Fruit fly (Drosophila melanogaster): ENCODE measurements around the gene Cpr65Ax1.
"Not testable (repeated sequence)": the region's sequence is repeated elsewhere in the genome, so short reads cannot be mapped to it uniquely, and the experiment has no call there.

Gene Cpr65Ax1

DNA sequence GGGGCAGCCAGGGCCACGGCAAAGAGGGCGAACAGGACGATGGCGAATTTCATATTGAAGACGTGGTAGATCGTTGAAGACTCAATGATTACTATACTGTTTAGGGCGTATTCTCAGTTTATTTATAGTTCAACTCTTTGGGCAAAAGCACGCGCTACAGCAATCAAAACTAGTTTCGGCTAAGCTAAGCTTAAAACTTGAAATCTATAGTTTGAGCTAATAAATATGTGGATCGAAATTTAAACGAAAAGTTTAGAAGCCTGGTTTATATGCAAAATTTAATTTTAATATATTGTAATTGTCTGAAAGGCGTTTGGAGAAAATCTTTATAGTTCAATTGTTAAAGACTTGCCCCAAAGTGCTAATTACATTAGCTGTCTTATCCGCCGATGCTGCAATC lies at the start of gene Cpr65Ax1:
Gene Cpr65Ax1, minus strand, starts transcription at position 101 of the 400 bp plus-strand sequence.
- TF ChIP-seq Myc (optimal IDR thresholded peaks at IDR 0.05); CG32264 (GFP tag; optimal IDR thresholded peaks at IDR 0.05); CrebA (GFP tag; optimal IDR thresholded peaks at IDR 0.05; ENCODE audit: borderline replicate concordance): not testable (repeated sequence)

dm6 chr3L:6193556-6194114 lies 45.8 kb upstream of the Cpr65Ax1 start:
- no peak for TF ChIP-seq dsf (GFP tag; optimal IDR thresholded peaks at IDR 0.05; ENCODE audit: borderline replicate concordance)
- TF ChIP-seq psq (GFP tag; optimal IDR thresholded peaks at IDR 0.05): no peak
- no peak for TF ChIP-seq OdsH (GFP tag; optimal IDR thresholded peaks at IDR 0.05)
- TF ChIP-seq lola (GFP tag; optimal IDR thresholded peaks at IDR 0.05): no peak
- TF ChIP-seq tai (GFP tag; optimal IDR thresholded peaks at IDR 0.05): no peak
- TF ChIP-seq Dif (GFP tag; optimal IDR thresholded peaks at IDR 0.05; ENCODE audit: partially characterized antibody): no peak
- no peak for TF ChIP-seq fru (GFP tag; optimal IDR thresholded peaks at IDR 0.05)
- TF ChIP-seq usp (GFP tag; optimal IDR thresholded peaks at IDR 0.05): no peak
- no peak for TF ChIP-seq Vsx2 (GFP tag; optimal IDR thresholded peaks at IDR 0.05; ENCODE audit: partially characterized antibody)
- no peak for TF ChIP-seq dmrt93B (GFP tag; optimal IDR thresholded peaks at IDR 0.05)
- TF ChIP-seq GATAd (GFP tag; optimal IDR thresholded peaks at IDR 0.05): no peak
- no peak for TF ChIP-seq N (GFP tag; optimal IDR thresholded peaks at IDR 0.05)
- TF ChIP-seq Myc (optimal IDR thresholded peaks at IDR 0.05): no peak
- no peak for TF ChIP-seq CrebA (GFP tag; optimal IDR thresholded peaks at IDR 0.05; ENCODE audit: borderline replicate concordance)
- TF ChIP-seq Jra (GFP tag; optimal IDR thresholded peaks at IDR 0.05): no peak

DNA sequence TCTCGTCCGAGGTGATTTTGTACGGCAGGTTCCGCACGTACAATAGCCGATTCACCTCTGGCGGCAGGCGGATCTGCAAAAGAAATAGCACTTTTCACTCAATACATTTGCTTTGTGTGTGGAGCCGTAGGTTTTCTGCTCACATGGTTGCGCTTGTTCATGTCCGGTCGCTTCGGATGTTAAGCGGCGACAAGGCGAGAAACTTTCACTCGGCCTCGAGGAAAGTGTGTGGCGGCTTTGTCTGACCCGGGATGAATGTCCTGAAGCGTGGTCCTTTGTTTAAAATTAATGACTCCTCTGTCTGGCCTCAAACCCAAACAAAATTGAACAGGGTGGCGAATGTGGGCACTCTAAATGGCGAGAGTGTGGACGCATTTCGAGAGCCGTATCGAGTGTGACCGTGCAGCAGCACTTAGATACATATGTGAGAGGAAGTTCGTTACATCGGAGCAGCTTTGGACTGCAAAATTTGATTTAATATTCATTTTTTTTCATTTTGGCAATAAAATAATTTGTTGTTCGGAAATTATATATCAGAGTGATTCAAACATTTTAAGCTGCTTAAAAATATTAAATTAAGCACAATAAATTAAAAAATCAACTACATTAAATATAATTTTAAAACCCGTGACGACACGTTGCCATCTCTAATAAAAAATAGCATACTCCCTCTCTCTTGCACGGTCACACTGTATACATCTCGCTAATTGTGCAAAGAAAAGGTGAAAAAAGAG lies 45.2 kb upstream of the Cpr65Ax1 start, which contains the start of the genes Sf3b6 and Tnpo:
Gene Sf3b6, minus strand, starts transcription at position 358 of the 734 bp plus-strand sequence.
Gene Tnpo, plus strand, starts transcription at position 659 of the 734 bp plus-strand sequence.
- TF ChIP-seq dmrt93B (GFP tag; optimal IDR thresholded peaks at IDR 0.05): peak; percentile 84
- peak; percentile 83 for TF ChIP-seq psq (GFP tag; optimal IDR thresholded peaks at IDR 0.05)
- peak; percentile 88 for TF ChIP-seq woc (GFP tag; optimal IDR thresholded peaks at IDR 0.05)
- no peak for TF ChIP-seq Rel (GFP tag; optimal IDR thresholded peaks at IDR 0.05)
- peak; percentile 26 for TF ChIP-seq Rel (tag; optimal IDR thresholded peaks at IDR 0.05)
- peak in 1 of 2 experiments; percentile 88 for TF ChIP-seq foxo (GFP tag; optimal IDR thresholded peaks at IDR 0.05)
- peak; percentile 83 for TF ChIP-seq Sp1 (GFP tag; optimal IDR thresholded peaks at IDR 0.05)
- TF ChIP-seq Hr83 (GFP tag; optimal IDR thresholded peaks at IDR 0.05; ENCODE audit: poor library complexity, severe bottlenecking): peak; percentile 34
- peak; percentile 80 for TF ChIP-seq OdsH (GFP tag; optimal IDR thresholded peaks at IDR 0.05)
- TF ChIP-seq sv (GFP tag; optimal IDR thresholded peaks at IDR 0.05): peak; percentile 78
- no peak for TF ChIP-seq lola (GFP tag; optimal IDR thresholded peaks at IDR 0.05)
- TF ChIP-seq br (GFP tag; optimal IDR thresholded peaks at IDR 0.05): no peak
- TF ChIP-seq Myc (optimal IDR thresholded peaks at IDR 0.05): peak; percentile 12
- TF ChIP-seq HLH106 (tag; optimal IDR thresholded peaks at IDR 0.05): peak; percentile 91
- TF ChIP-seq h (GFP tag; optimal IDR thresholded peaks at IDR 0.05): peak; percentile 87
- peak; percentile 82 for TF ChIP-seq CG9705 (GFP tag; optimal IDR thresholded peaks at IDR 0.05)
- TF ChIP-seq Jra (GFP tag; optimal IDR thresholded peaks at IDR 0.05): peak; percentile 54
- peak; percentile 73 for TF ChIP-seq Hnf4 (GFP tag; optimal IDR thresholded peaks at IDR 0.05)
- TF ChIP-seq ey (GFP tag; optimal IDR thresholded peaks at IDR 0.05): peak; percentile 80
- peak; percentile 86 for TF ChIP-seq rgr (GFP tag; optimal IDR thresholded peaks at IDR 0.05)
- TF ChIP-seq brk (GFP tag; optimal IDR thresholded peaks at IDR 0.05): no peak
- no peak for TF ChIP-seq N (GFP tag; optimal IDR thresholded peaks at IDR 0.05)
- TF ChIP-seq pan (optimal IDR thresholded peaks at IDR 0.05): no peak
- peak; percentile 55 for TF ChIP-seq dsf (GFP tag; optimal IDR thresholded peaks at IDR 0.05; ENCODE audit: borderline replicate concordance)
- TF ChIP-seq CrebA (GFP tag; optimal IDR thresholded peaks at IDR 0.05; ENCODE audit: borderline replicate concordance): no peak
